Worm (Caenorhabditis elegans) whole organism, mixed stage, embryonic: ENCODE measurements around the gene F35G2.1.
A peak's percentile ranks its signal among the peaks of the same experiment; 100 is the strongest.

Source experiments
- M03D4.4 ChIP-seq: sonication (generic microtip); optimal IDR thresholded peaks from 2 replicates; lab custom pipeline; 2017; ENCODE audit warnings: mild to moderate bottlenecking, missing genetic modification characterization, missing compliant biosample characterization
- bed-3 ChIP-seq: fragments of 200-800 bp; sonication (Bioruptor generic); optimal IDR thresholded peaks from 3 replicates; lab custom pipeline; 2018; ENCODE audit warnings: mild to moderate bottlenecking, missing genetic modification characterization, moderate library complexity, missing compliant biosample characterization
- blmp-1 ChIP-seq: fragments of 150-350 bp; optimal IDR thresholded peaks from 2 replicates; lab custom pipeline; 2014; ENCODE audit warnings: missing biosample characterization, missing genetic modification characterization
- ceh-39 ChIP-seq: fragments of 150-350 bp; optimal IDR thresholded peaks from 2 replicates; lab custom pipeline; 2014; ENCODE audit warnings: missing biosample characterization, missing genetic modification characterization
- ceh-43 ChIP-seq: fragments of 200-800 bp; sonication (Bioruptor generic); optimal IDR thresholded peaks from 2 replicates; lab custom pipeline; 2018; ENCODE audit warnings: mild to moderate bottlenecking, missing genetic modification characterization, moderate library complexity, missing compliant biosample characterization
- ceh-83 ChIP-seq: fragments of 200-800 bp; sonication (Bioruptor generic); optimal IDR thresholded peaks from 2 replicates; lab custom pipeline; 2018; ENCODE audit warnings: mild to moderate bottlenecking, missing genetic modification characterization, missing compliant biosample characterization
- ces-1 ChIP-seq: fragments of 150-350 bp; optimal IDR thresholded peaks from 2 replicates; lab custom pipeline; 2014; ENCODE audit warnings: missing biosample characterization, missing genetic modification reagents, missing genetic modification characterization
- cnd-1 ChIP-seq: fragments of 200-800 bp; sonication (Bioruptor generic); optimal IDR thresholded peaks from 2 replicates; lab custom pipeline; 2018; ENCODE audit warnings: mild to moderate bottlenecking, missing genetic modification characterization, missing compliant biosample characterization
- elt-1 ChIP-seq: sonication (generic microtip); optimal IDR thresholded peaks from 2 replicates; lab custom pipeline; 2017; ENCODE audit warnings: missing genetic modification characterization, mild to moderate bottlenecking, missing compliant biosample characterization, antibody characterized with exemption, moderate library complexity, borderline replicate concordance; ENCODE audit not compliant: insufficient read depth
- elt-3 ChIP-seq: fragments of 150-350 bp; optimal IDR thresholded peaks from 2 replicates; lab custom pipeline; 2014; ENCODE audit warnings: missing biosample characterization, missing genetic modification characterization
- ham-2 ChIP-seq: fragments of 200-800 bp; sonication (Bioruptor generic); optimal IDR thresholded peaks from 2 replicates; lab custom pipeline; 2018; ENCODE audit warnings: mild to moderate bottlenecking, missing genetic modification characterization, missing compliant biosample characterization
- hlh-1 ChIP-seq: fragments of 150-350 bp; optimal IDR thresholded peaks from 2 replicates; lab custom pipeline; 2014; ENCODE audit warnings: missing biosample characterization, missing genetic modification reagents, missing genetic modification characterization
- lin-13 ChIP-seq: fragments of 150-350 bp; optimal IDR thresholded peaks from 2 replicates; lab custom pipeline; 2014; ENCODE audit warnings: missing biosample characterization, missing genetic modification characterization
- lin-32 ChIP-seq: fragments of 200-800 bp; sonication (Bioruptor generic); optimal IDR thresholded peaks from 2 replicates; lab custom pipeline; 2018; ENCODE audit warnings: mild to moderate bottlenecking, missing genetic modification characterization, missing compliant biosample characterization
- mab-5 ChIP-seq: fragments of 150-350 bp; optimal IDR thresholded peaks from 2 replicates; lab custom pipeline; 2014; ENCODE audit warnings: missing biosample characterization, missing genetic modification characterization
- mep-1 ChIP-seq: fragments of 150-350 bp; optimal IDR thresholded peaks from 2 replicates; lab custom pipeline; 2017; ENCODE audit warnings: missing biosample characterization, missing genetic modification reagents, missing genetic modification characterization, inconsistent platforms
- nhr-2 ChIP-seq: fragments of 150-350 bp; optimal IDR thresholded peaks from 2 replicates; lab custom pipeline; 2014; ENCODE audit warnings: missing biosample characterization, missing genetic modification characterization
- nhr-237 ChIP-seq: fragments of 150-350 bp; optimal IDR thresholded peaks from 2 replicates; lab custom pipeline; 2014; ENCODE audit warnings: missing biosample characterization, missing genetic modification characterization
- nhr-28 ChIP-seq: fragments of 150-350 bp; optimal IDR thresholded peaks from 2 replicates; lab custom pipeline; 2014; ENCODE audit warnings: missing biosample characterization, missing genetic modification characterization
- nhr-76 ChIP-seq: sonication (generic microtip); optimal IDR thresholded peaks from 2 replicates; lab custom pipeline; 2017; ENCODE audit warnings: missing biosample characterization, missing genetic modification characterization
- pha-4 ChIP-seq: fragments of 150-350 bp; optimal IDR thresholded peaks from 2 replicates; lab custom pipeline; 2018; ENCODE audit warnings: missing biosample characterization, missing genetic modification reagents, missing genetic modification characterization
- sem-2 ChIP-seq: fragments of 200-800 bp; sonication (Bioruptor generic); optimal IDR thresholded peaks from 2 replicates; lab custom pipeline; 2018; ENCODE audit warnings: mild to moderate bottlenecking, missing genetic modification characterization, missing compliant biosample characterization
- snpc-4 ChIP-seq: fragments of 150-350 bp; optimal IDR thresholded peaks from 2 replicates; lab custom pipeline; 2014; ENCODE audit warnings: missing biosample characterization, missing genetic modification characterization
- sptf-1 ChIP-seq: sonication (generic microtip); optimal IDR thresholded peaks from 2 replicates; lab custom pipeline; 2017; ENCODE audit warnings: mild to moderate bottlenecking, missing genetic modification characterization, moderate library complexity, missing compliant biosample characterization
- unc-39 ChIP-seq: fragments of 150-350 bp; optimal IDR thresholded peaks from 2 replicates; lab custom pipeline; 2014; ENCODE audit warnings: missing biosample characterization, missing genetic modification characterization
- unc-62 ChIP-seq: fragments of 150-350 bp; optimal IDR thresholded peaks from 2 replicates; lab custom pipeline; 2014; ENCODE audit warnings: missing biosample characterization, missing genetic modification reagents, missing genetic modification characterization
- zip-8 ChIP-seq: fragments of 150-350 bp; optimal IDR thresholded peaks from 2 replicates; lab custom pipeline; 2014; ENCODE audit warnings: missing biosample characterization, missing genetic modification characterization
- ztf-11 ChIP-seq: fragments of 150-350 bp; optimal IDR thresholded peaks from 2 replicates; lab custom pipeline; 2014; ENCODE audit warnings: missing biosample characterization, missing genetic modification characterization

F35G2.1 gene

DNA sequence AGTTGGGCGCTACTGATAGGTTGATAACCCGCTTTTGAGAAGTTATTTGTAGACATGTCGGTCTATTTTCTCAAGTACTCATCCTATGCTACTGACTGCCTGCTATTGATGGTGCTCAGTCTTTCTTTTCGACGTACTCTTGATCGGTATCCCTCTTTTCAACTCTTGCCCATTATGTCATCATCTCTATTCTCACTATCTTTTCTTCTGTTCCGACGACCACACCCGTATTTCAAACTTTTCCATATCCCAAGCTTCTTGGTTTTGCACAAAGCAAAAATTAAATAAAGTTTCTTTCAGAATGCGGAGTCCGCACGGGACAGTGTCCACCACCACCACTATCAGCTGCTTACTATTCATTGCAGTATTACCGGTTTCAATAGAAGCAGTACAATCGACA lies at the start of gene F35G2.1:
TSS of gene F35G2.1 (plus strand) at position 301 of the 400 bp plus-strand sequence.
- TF ChIP-seq sptf-1 (tag; lab: Kevin White, UChicago) (no peak), mep-1 (tag; lab: Kevin White, UChicago) (no peak), bed-3 (GFP tag; lab: Kevin White, UChicago) (no peak), lin-32 (GFP tag; lab: Kevin White, UChicago) (no peak), cnd-1 (tag; lab: Kevin White, UChicago) (no peak), nhr-2 (no peak), ceh-43 (no peak), M03D4.4 (tag; lab: Kevin White, UChicago) (no peak)

ce11 chrIV:12154195-12154677 lies 48.8 kb upstream of the F35G2.1 start, which contains the start of gene B0001.7:
TSS of gene B0001.7 (minus strand) at chrIV:12154245.
- TF ChIP-seq lin-32 (GFP tag; lab: Kevin White, UChicago) (no peak), M03D4.4 (tag; lab: Kevin White, UChicago) (no peak), elt-3 (tag; lab: Kevin White, UChicago) (no peak), sem-2 (GFP tag; lab: Kevin White, UChicago) (no peak), ham-2 (GFP tag; lab: Kevin White, UChicago) (no peak), nhr-76 (no peak), blmp-1 (tag; lab: Kevin White, UChicago) (no peak), elt-1 (tag; lab: Kevin White, UChicago) (no peak)

- TF ChIP-seq sem-2 (GFP tag; lab: Kevin White, UChicago) (no peak), unc-62 (peak; percentile 73)
- TF ChIP-seq, all 35 proteins: peak for 1
Observed at ce11 chrIV:12156642-12157233, 46.3 kb upstream of the F35G2.1 start, which contains the start of gene eri-12. TSS of gene eri-12 (plus strand) at chrIV:12156838.

DNA sequence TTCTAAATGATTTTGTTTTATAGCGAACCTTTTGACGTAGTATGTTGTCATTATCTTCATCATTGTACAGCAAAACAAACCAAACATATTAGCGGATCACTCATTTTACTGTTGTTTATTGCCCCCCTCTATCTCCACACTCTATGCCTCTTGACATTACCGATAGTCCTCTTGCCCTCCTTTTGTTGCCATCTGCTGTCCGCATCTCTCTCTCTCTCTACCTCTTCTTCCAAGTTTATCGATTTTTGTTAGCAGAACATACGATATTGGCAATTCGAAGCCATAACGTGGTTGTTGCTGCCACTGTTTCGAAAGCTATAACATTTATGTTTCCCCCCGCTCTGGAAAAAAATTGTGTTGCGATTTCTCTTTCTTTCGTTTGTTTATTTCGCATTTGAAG lies 45.1 kb upstream of the F35G2.1 start:
- TF ChIP-seq nhr-76 = no peak
- no peak for TF ChIP-seq unc-62
- no peak for TF ChIP-seq pha-4 (tag; lab: Kevin White, UChicago)
- TF ChIP-seq sem-2 (GFP tag; lab: Kevin White, UChicago) = no peak
- peak; percentile 59 for TF ChIP-seq nhr-2
- peak; percentile 61 for TF ChIP-seq lin-32 (GFP tag; lab: Kevin White, UChicago)
- no peak for TF ChIP-seq ceh-83 (GFP tag; lab: Kevin White, UChicago)
- TF ChIP-seq unc-39 (tag; lab: Kevin White, UChicago) = no peak
- no peak for TF ChIP-seq snpc-4 (tag; lab: Kevin White, UChicago)
- TF ChIP-seq nhr-237 (tag; lab: Kevin White, UChicago) = no peak
- peak; percentile 35 for TF ChIP-seq ceh-39 (tag; lab: Kevin White, UChicago)
- TF ChIP-seq lin-13 = no peak
- TF ChIP-seq ham-2 (GFP tag; lab: Kevin White, UChicago) = peak; percentile 78
- no peak for TF ChIP-seq hlh-1 (tag; lab: Kevin White, UChicago)
- no peak for TF ChIP-seq zip-8 (tag; lab: Kevin White, UChicago)
- peak; percentile 70 for TF ChIP-seq cnd-1 (tag; lab: Kevin White, UChicago)
- no peak for TF ChIP-seq mab-5 (tag; lab: Kevin White, UChicago)

DNA sequence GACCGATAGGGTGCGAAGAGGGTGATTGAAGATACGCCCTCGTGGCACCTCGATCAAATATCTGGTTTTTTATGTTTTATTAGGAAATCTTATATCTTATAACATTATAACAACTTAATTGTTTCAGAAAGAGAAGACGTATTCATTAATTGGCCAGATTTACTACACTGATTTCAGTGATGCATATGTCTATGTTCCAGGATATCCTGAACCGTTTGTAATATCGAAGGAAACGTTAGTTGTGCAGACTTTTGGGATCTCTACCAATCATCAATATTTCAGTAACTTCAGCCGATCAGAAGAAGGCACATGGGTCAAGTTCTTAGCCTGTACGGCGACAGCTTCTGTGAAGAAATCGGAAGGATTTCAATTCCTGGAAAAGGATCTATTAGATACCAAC lies 42.6 kb upstream of the F35G2.1 start:
- TF ChIP-seq elt-3 (tag; lab: Kevin White, UChicago) = no peak
- TF ChIP-seq unc-39 (tag; lab: Kevin White, UChicago) = no peak
- no peak for TF ChIP-seq ces-1 (GFP tag; lab: Kevin White, UChicago)
- no peak for TF ChIP-seq blmp-1 (tag; lab: Kevin White, UChicago)
- no peak for TF ChIP-seq nhr-2
- TF ChIP-seq nhr-28 (tag; lab: Kevin White, UChicago) = no peak
- TF ChIP-seq cnd-1 (tag; lab: Kevin White, UChicago) = no peak
- TF ChIP-seq ztf-11 (tag; lab: Kevin White, UChicago) = no peak
- no peak for TF ChIP-seq nhr-237 (tag; lab: Kevin White, UChicago)
- TF ChIP-seq unc-62 = no peak

DNA sequence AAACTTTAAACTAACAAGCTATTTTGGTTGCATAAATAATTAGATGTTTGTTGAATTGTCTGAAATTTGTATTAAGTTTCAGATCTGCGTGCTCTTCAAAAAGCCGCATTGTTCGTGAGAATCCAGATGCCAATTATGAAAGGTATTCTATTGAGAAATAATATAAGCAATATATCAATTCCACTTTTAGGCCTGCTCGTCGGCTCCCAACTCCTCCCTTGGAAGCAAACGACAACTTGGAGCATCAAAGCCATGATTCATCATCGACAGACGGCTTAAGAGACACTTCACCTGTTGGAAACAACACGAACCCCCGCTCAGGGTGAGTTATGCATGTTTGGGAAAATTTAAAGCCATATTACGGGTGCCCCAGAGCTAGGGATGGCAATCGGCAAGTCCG lies 40.3 kb upstream of the F35G2.1 start:
- TF ChIP-seq ceh-39 (tag; lab: Kevin White, UChicago) = no peak
- no peak for TF ChIP-seq cnd-1 (tag; lab: Kevin White, UChicago)
- no peak for TF ChIP-seq nhr-28 (tag; lab: Kevin White, UChicago)
- no peak for TF ChIP-seq ceh-43
- no peak for TF ChIP-seq nhr-237 (tag; lab: Kevin White, UChicago)
